Fruit fly (Drosophila melanogaster) whole organism, embryonic: ENCODE results near the gene Fst.

Experiments
- Blimp-1 ChIP-seq: fragments of 200-800 bp; sonication (Bioruptor generic); optimal IDR thresholded peaks from 3 replicates; lab custom pipeline; 2018; ENCODE audit warnings: missing biosample characterization, missing genetic modification characterization, mild to moderate bottlenecking, moderate library complexity, missing genetic modification reagents
- CG10267 ChIP-seq: fragments of 200-800 bp; sonication (Bioruptor generic); optimal IDR thresholded peaks from 2 replicates; lab custom pipeline; 2018; ENCODE audit warnings: missing biosample characterization, mild to moderate bottlenecking, missing genetic modification characterization, moderate library complexity
- CG11504 ChIP-seq: fragments of 200-800 bp; sonication (Bioruptor generic); optimal IDR thresholded peaks from 3 replicates; lab custom pipeline; 2019; ENCODE audit warnings: missing biosample characterization, mild to moderate bottlenecking, missing genetic modification characterization, moderate library complexity
- CG12219 ChIP-seq: fragments of 200-800 bp; sonication (Bioruptor generic); optimal IDR thresholded peaks from 3 replicates; lab custom pipeline; 2018; ENCODE audit warnings: missing biosample characterization, mild to moderate bottlenecking, missing genetic modification characterization
- CG12659 ChIP-seq: fragments of 200-800 bp; sonication (Bioruptor generic); optimal IDR thresholded peaks from 3 replicates; lab custom pipeline; 2017; ENCODE audit warnings: mild to moderate bottlenecking, missing biosample characterization, missing genetic modification reagents, missing genetic modification characterization
- CG14710 ChIP-seq: fragments of 200-800 bp; sonication (Bioruptor generic); optimal IDR thresholded peaks from 3 replicates; lab custom pipeline; 2019; ENCODE audit warnings: missing biosample characterization, mild to moderate bottlenecking, missing genetic modification characterization, moderate library complexity
- CG1529 ChIP-seq: fragments of 200-800 bp; sonication (Bioruptor generic); optimal IDR thresholded peaks from 3 replicates; lab custom pipeline; 2018; ENCODE audit warnings: missing biosample characterization, missing genetic modification characterization
- CG17568 ChIP-seq: fragments of 200-800 bp; sonication (Bioruptor generic); optimal IDR thresholded peaks from 2 replicates; lab custom pipeline; 2018; ENCODE audit warnings: missing biosample characterization, mild to moderate bottlenecking, missing genetic modification characterization, moderate library complexity
- CG17829 ChIP-seq: fragments of 200-800 bp; optimal IDR thresholded peaks from 2 replicates; lab custom pipeline; 2019; ENCODE audit warnings: missing biosample characterization, mild to moderate bottlenecking, missing genetic modification characterization, moderate library complexity
- CG18262 ChIP-seq: fragments of 200-800 bp; optimal IDR thresholded peaks from 3 replicates; lab custom pipeline; 2019; ENCODE audit warnings: missing biosample characterization, mild to moderate bottlenecking, missing genetic modification characterization, moderate library complexity
- CG1832 ChIP-seq: fragments of 200-800 bp; sonication (Bioruptor generic); optimal IDR thresholded peaks from 2 replicates; lab custom pipeline; 2017; ENCODE audit warnings: missing biosample characterization, mild to moderate bottlenecking, missing genetic modification characterization, inconsistent platforms
- CG18476 ChIP-seq: fragments of 200-800 bp; sonication (Bioruptor generic); optimal IDR thresholded peaks from 2 replicates; lab custom pipeline; 2016; ENCODE audit warnings: missing biosample characterization, mild to moderate bottlenecking, missing genetic modification characterization
- CG2120 ChIP-seq: fragments of 200-800 bp; sonication (Bioruptor generic); optimal IDR thresholded peaks from 3 replicates; lab custom pipeline; 2016; ENCODE audit warnings: missing biosample characterization, missing genetic modification characterization
- CG2202 ChIP-seq: fragments of 200-800 bp; sonication (Bioruptor generic); optimal IDR thresholded peaks from 2 replicates; lab custom pipeline; 2018; ENCODE audit warnings: missing biosample characterization, mild to moderate bottlenecking, missing genetic modification characterization
- CG31441 ChIP-seq: fragments of 200-800 bp; sonication (Bioruptor generic); IDR thresholded peaks from 2 replicates; pipeline ENCODE4 v1.3.6; 2022; ENCODE audit warnings: missing biosample characterization, missing genetic modification characterization
- CG32772 ChIP-seq: fragments of 200-800 bp; sonication (Bioruptor generic); IDR thresholded peaks from 2 replicates; pipeline ENCODE4 v1.3.6; 2022; ENCODE audit warnings: missing biosample characterization, missing genetic modification characterization
- CG4328 ChIP-seq: fragments of 200-800 bp; sonication (Bioruptor generic); optimal IDR thresholded peaks from 3 replicates; lab custom pipeline; 2017; ENCODE audit warnings: missing biosample characterization, missing genetic modification reagents, missing genetic modification characterization
- CG4404 ChIP-seq: fragments of 200-800 bp; sonication (Bioruptor generic); IDR thresholded peaks from 2 replicates; pipeline ENCODE4 v1.3.6; 2022; ENCODE audit warnings: missing biosample characterization, missing genetic modification characterization
- CG4707 ChIP-seq: fragments of 200-800 bp; sonication (Bioruptor generic); optimal IDR thresholded peaks from 2 replicates; lab custom pipeline; 2018; ENCODE audit warnings: missing biosample characterization, mild to moderate bottlenecking, missing genetic modification characterization, moderate library complexity
- CG7786 ChIP-seq: fragments of 200-800 bp; sonication (Bioruptor generic); optimal IDR thresholded peaks from 2 replicates; lab custom pipeline; 2016; ENCODE audit warnings: missing biosample characterization, missing genetic modification characterization
- CG8359 ChIP-seq: fragments of 200-800 bp; sonication (Bioruptor generic); optimal IDR thresholded peaks from 2 replicates; lab custom pipeline; 2017; ENCODE audit warnings: missing biosample characterization, mild to moderate bottlenecking, missing genetic modification characterization, borderline replicate concordance
- CG8388 ChIP-seq: fragments of 200-800 bp; sonication (Bioruptor generic); optimal IDR thresholded peaks from 2 replicates; lab custom pipeline; 2019; ENCODE audit warnings: missing biosample characterization, mild to moderate bottlenecking, missing genetic modification characterization, moderate library complexity
- CoRest ChIP-seq: fragments of 200-800 bp; sonication (Bioruptor generic); optimal IDR thresholded peaks from 3 replicates; lab custom pipeline; 2018; ENCODE audit warnings: missing biosample characterization, mild to moderate bottlenecking, missing genetic modification characterization, moderate library complexity
- D ChIP-seq, 2 experiments: fragments of 200-800 bp in 1 of 2; fragments of >200 bp in 1 of 2; sonication (Bioruptor generic) in 1 of 2; optimal IDR thresholded peaks; 2 replicates in 1 of 2; 3 replicates in 1 of 2; lab custom pipeline; 2017; ENCODE audit warnings: mild to moderate bottlenecking in 1 of 2, missing biosample characterization in 1 of 2, missing genetic modification characterization in 1 of 2, missing genetic modification reagents in 1 of 2
- Drgx ChIP-seq: fragments of 200-800 bp; sonication (Bioruptor generic); IDR thresholded peaks from 2 replicates; pipeline ENCODE4 v1.3.6; 2022; ENCODE audit warnings: missing biosample characterization, missing genetic modification characterization
- E2f2 ChIP-seq: fragments of 200-800 bp; sonication (Bioruptor generic); IDR thresholded peaks from 2 replicates; pipeline ENCODE4 v1.3.6; 2022; ENCODE audit warnings: missing biosample characterization, missing genetic modification characterization
- Ets97D ChIP-seq: fragments of 200-800 bp; sonication (Bioruptor generic); optimal IDR thresholded peaks from 3 replicates; lab custom pipeline; 2016; ENCODE audit warnings: missing biosample characterization, missing genetic modification characterization
- HHEX ChIP-seq: fragments of 200-800 bp; sonication (Bioruptor generic); optimal IDR thresholded peaks from 3 replicates; lab custom pipeline; 2017; ENCODE audit warnings: missing biosample characterization, mild to moderate bottlenecking, missing genetic modification characterization, missing genetic modification reagents
- Lpt ChIP-seq: fragments of >200 bp; optimal IDR thresholded peaks from 2 replicates; lab custom pipeline; 2018; ENCODE audit warnings: missing biosample characterization, missing genetic modification characterization
- NfI ChIP-seq: fragments of 200-800 bp; sonication (Bioruptor generic); optimal IDR thresholded peaks from 3 replicates; lab custom pipeline; 2018; ENCODE audit warnings: missing biosample characterization, mild to moderate bottlenecking, missing genetic modification characterization, moderate library complexity
- Oli ChIP-seq: fragments of 200-800 bp; sonication (Bioruptor generic); optimal IDR thresholded peaks from 2 replicates; lab custom pipeline; 2018; ENCODE audit warnings: missing biosample characterization, mild to moderate bottlenecking, missing genetic modification characterization, moderate library complexity
- Trl ChIP-seq, 3 experiments: fragments of >200 bp in 2 of 3; fragments of 200-800 bp in 1 of 3; sonication (Bioruptor generic) in 1 of 3; optimal IDR thresholded peaks; 2 replicates in 1 of 3; 3 replicates in 2 of 3; lab custom pipeline; 2016 to 2017; ENCODE audit warnings: missing biosample characterization in 1 of 3, missing genetic modification characterization in 1 of 3
- bsh ChIP-seq, 2 experiments: fragments of 200-800 bp; sonication (Bioruptor generic); optimal IDR thresholded peaks; 2 replicates each; lab custom pipeline; 2017 to 2018; ENCODE audit warnings: mild to moderate bottlenecking in 2 of 2, missing biosample characterization in 2 of 2, missing genetic modification characterization in 2 of 2, moderate library complexity in 1 of 2
- dati ChIP-seq: fragments of 200-800 bp; sonication (Bioruptor generic); IDR thresholded peaks from 2 replicates; pipeline ENCODE4 v1.3.6; 2022; ENCODE audit warnings: missing biosample characterization, missing genetic modification characterization
- dmrt99B ChIP-seq: fragments of 200-800 bp; sonication (Bioruptor generic); optimal IDR thresholded peaks from 2 replicates; lab custom pipeline; 2018; ENCODE audit warnings: missing biosample characterization, mild to moderate bottlenecking, missing genetic modification characterization, moderate library complexity
- gcm ChIP-seq: fragments of 200-800 bp; sonication (Bioruptor generic); optimal IDR thresholded peaks from 2 replicates; lab custom pipeline; 2019; ENCODE audit warnings: missing biosample characterization, mild to moderate bottlenecking, missing genetic modification characterization, moderate library complexity
- gem ChIP-seq: fragments of 200-800 bp; sonication (Bioruptor generic); optimal IDR thresholded peaks from 2 replicates; lab custom pipeline; 2019; ENCODE audit warnings: missing biosample characterization, mild to moderate bottlenecking, missing genetic modification characterization, moderate library complexity
- gsb-n ChIP-seq: fragments of 200-800 bp; sonication (Bioruptor generic); optimal IDR thresholded peaks from 3 replicates; lab custom pipeline; 2018; ENCODE audit warnings: missing biosample characterization, mild to moderate bottlenecking, missing genetic modification characterization
- lmd ChIP-seq: fragments of 200-800 bp; sonication (Bioruptor generic); IDR thresholded peaks from 2 replicates; pipeline ENCODE4 v1.3.6; 2022; ENCODE audit warnings: missing biosample characterization, missing genetic modification characterization
- maf-S ChIP-seq: fragments of 200-800 bp; sonication (Bioruptor generic); optimal IDR thresholded peaks from 2 replicates; lab custom pipeline; 2016; ENCODE audit warnings: missing biosample characterization, missing genetic modification characterization
- phol ChIP-seq: fragments of 200-800 bp; sonication (Bioruptor generic); optimal IDR thresholded peaks from 3 replicates; lab custom pipeline; 2018; ENCODE audit warnings: missing biosample characterization, mild to moderate bottlenecking, missing genetic modification characterization, moderate library complexity
- pita ChIP-seq: fragments of 200-800 bp; sonication (Bioruptor generic); optimal IDR thresholded peaks from 2 replicates; lab custom pipeline; 2017; ENCODE audit warnings: missing biosample characterization, mild to moderate bottlenecking, missing genetic modification characterization
- pum ChIP-seq: fragments of 200-800 bp; sonication (Bioruptor generic); optimal IDR thresholded peaks from 2 replicates; lab custom pipeline; 2016; ENCODE audit warnings: missing biosample characterization, missing genetic modification characterization
- sens ChIP-seq: fragments of 200-800 bp; sonication (Bioruptor generic); peaks from one replicate; lab custom pipeline; 2016; ENCODE audit warnings: missing biosample characterization, missing genetic modification characterization
- sisA ChIP-seq: fragments of 200-800 bp; sonication (Bioruptor generic); IDR thresholded peaks from 2 replicates; pipeline ENCODE4 v1.3.6; 2022; ENCODE audit warnings: missing biosample characterization, missing genetic modification characterization
- ssp ChIP-seq: fragments of 200-800 bp; sonication (Bioruptor generic); IDR thresholded peaks from 2 replicates; pipeline ENCODE4 v1.3.6; 2022; ENCODE audit warnings: missing biosample characterization, missing genetic modification characterization
- tap ChIP-seq: fragments of 200-800 bp; optimal IDR thresholded peaks from 3 replicates; lab custom pipeline; 2019; ENCODE audit warnings: missing biosample characterization, mild to moderate bottlenecking, missing genetic modification characterization, moderate library complexity
- twi ChIP-seq: fragments of 200-800 bp; optimal IDR thresholded peaks from 2 replicates; lab custom pipeline; 2019; ENCODE audit warnings: missing biosample characterization, mild to moderate bottlenecking, missing genetic modification characterization, moderate library complexity
- wor ChIP-seq: fragments of 200-800 bp; sonication (Bioruptor generic); IDR thresholded peaks from 2 replicates; pipeline ENCODE4 v1.3.6; 2022; ENCODE audit warnings: missing biosample characterization, missing genetic modification characterization

The Fst gene

DNA sequence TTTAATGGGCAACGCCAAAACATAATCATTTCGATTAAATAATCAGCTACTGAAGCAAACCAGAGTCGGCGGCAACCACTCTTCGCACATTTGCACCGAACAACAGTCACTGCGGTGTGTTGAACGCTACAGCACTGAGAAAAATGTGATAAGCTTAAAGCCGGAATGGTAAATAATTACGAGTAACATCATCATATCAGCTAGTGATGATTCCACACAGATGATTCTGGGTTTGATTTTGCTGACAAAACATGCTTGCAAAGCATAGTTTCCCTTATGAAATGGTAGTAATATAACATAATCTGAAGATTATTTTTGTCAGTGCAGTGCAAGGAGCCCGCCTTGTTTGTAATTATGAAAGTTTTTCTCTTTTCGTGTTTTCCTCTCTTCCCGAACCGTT is 47.9 kb downstream of the Fst start (continued):
- peak; percentile 65 for TF ChIP-seq CG31441 (GFP tag; lab: Robert Waterston, UW)
- no peak for TF ChIP-seq CG1832 (GFP tag; lab: Kevin White, UChicago)
- TF ChIP-seq CG4404 (GFP tag; lab: Robert Waterston, UW) = peak; percentile 58
- peak; percentile 68 for TF ChIP-seq CG17829 (tag; lab: Kevin White, UChicago)
- peak; percentile 74 for TF ChIP-seq Oli (tag; lab: Kevin White, UChicago)
- no peak for TF ChIP-seq pita
- peak; percentile 78 for TF ChIP-seq gem
- peak; percentile 5 for TF ChIP-seq HHEX (GFP tag; lab: Kevin White, UChicago)
- peak; percentile 75 for TF ChIP-seq phol (tag; lab: Kevin White, UChicago)
- peak; percentile 53 for TF ChIP-seq CG8359
- peak; percentile 14 for TF ChIP-seq CG12659
- no peak for TF ChIP-seq Trl (optimal IDR thresholded peaks at IDR 0.05; lab: Kevin White, UChicago)
- TF ChIP-seq Trl (GFP tag; optimal IDR thresholded peaks at IDR 0.05; lab: Kevin White, UChicago) = peak; percentile 36
- TF ChIP-seq CG8388 (GFP tag; lab: Kevin White, UChicago) = peak; percentile 66
- TF ChIP-seq D (optimal IDR thresholded peaks at IDR 0.05; lab: Kevin White, UChicago) = no peak
- TF ChIP-seq D (GFP tag; optimal IDR thresholded peaks at IDR 0.05; lab: Kevin White, UChicago) = peak; percentile 68
- no peak for TF ChIP-seq CG4328 (GFP tag; lab: Kevin White, UChicago)
- peak; percentile 52 for TF ChIP-seq CG1529 (GFP tag; lab: Kevin White, UChicago)
- TF ChIP-seq Lpt = no peak
- peak; percentile 45 for TF ChIP-seq CG10267
- peak; percentile 58; the same call in 1 of the 2 replicates for TF ChIP-seq sisA
- peak; percentile 59 for TF ChIP-seq CG12219 (GFP tag; lab: Kevin White, UChicago)
- TF ChIP-seq pum (GFP tag; lab: Kevin White, UChicago) = peak; percentile 43
- TF ChIP-seq CG17568 (GFP tag; lab: Kevin White, UChicago) = no peak
- peak; percentile 44; the same call in 1 of the 2 replicates for TF ChIP-seq lmd (GFP tag; lab: Robert Waterston, UW)
- TF ChIP-seq dmrt99B = peak; percentile 71
- TF ChIP-seq ssp (GFP tag; lab: Robert Waterston, UW) = peak; percentile 33; the same call in 1 of the 2 replicates
- TF ChIP-seq Blimp-1 (GFP tag; lab: Kevin White, UChicago) = peak; percentile 74
- TF ChIP-seq CG18476 (GFP tag; lab: Kevin White, UChicago) = no peak
- TF ChIP-seq sens = peak; percentile 92
- TF ChIP-seq maf-S (GFP tag; lab: Kevin White, UChicago) = peak; percentile 9
- TF ChIP-seq NfI = peak; percentile 30
- peak; percentile 64 for TF ChIP-seq CG18262 (tag; lab: Kevin White, UChicago)
- peak; percentile 74 for TF ChIP-seq CG11504 (tag; lab: Kevin White, UChicago)
- TF ChIP-seq dati (GFP tag; lab: Robert Waterston, UW) = no peak
- peak; percentile 45 for TF ChIP-seq gcm (GFP tag; lab: Kevin White, UChicago)
- peak; percentile 71 for TF ChIP-seq CG14710 (tag; lab: Kevin White, UChicago)
- peak; percentile 37 for TF ChIP-seq CG2202 (tag; lab: Kevin White, UChicago)
- TF ChIP-seq twi (tag; lab: Kevin White, UChicago) = peak; percentile 9
- TF ChIP-seq CG32772 (GFP tag; lab: Robert Waterston, UW) = 0 out of 2 replicates have a peak, but pooled peaks have one; percentile 19
- TF ChIP-seq wor = 0 out of 2 replicates have a peak, but pooled peaks have one; percentile 23
- no peak for TF ChIP-seq E2f2 (GFP tag; lab: Robert Waterston, UW)
- peak; percentile 42 for TF ChIP-seq CG4707 (GFP tag; lab: Kevin White, UChicago)
- TF ChIP-seq CG7786 (GFP tag; lab: Kevin White, UChicago) = peak; percentile 12
- peak; percentile 38 for TF ChIP-seq tap (tag; lab: Kevin White, UChicago)
- TF ChIP-seq CoRest = peak; percentile 54
- TF ChIP-seq gsb-n (tag; lab: Kevin White, UChicago) = peak; percentile 57
- no peak for TF ChIP-seq CG2120 (GFP tag; lab: Kevin White, UChicago)
- TF ChIP-seq Drgx (GFP tag; lab: Robert Waterston, UW) = peak; percentile 73
- TF ChIP-seq Ets97D (GFP tag; lab: Kevin White, UChicago) = no peak
- TF ChIP-seq bsh (GFP tag; optimal IDR thresholded peaks at IDR 0.05; lab: Kevin White, UChicago) = peak; percentile 67 to 83
